Worm (Caenorhabditis elegans) whole organism, late embryonic: ENCODE measurements around the gene mcat-1.
A peak's percentile ranks its signal among the peaks of the same experiment; 100 is the strongest.

Experiments used
- C08G9.2 ChIP-seq: sonication (generic microtip); optimal IDR thresholded peaks from 2 replicates; lab custom pipeline; 2016; ENCODE audit warnings: mild to moderate bottlenecking, missing genetic modification characterization, moderate library complexity, missing compliant biosample characterization
- T23F11.4 ChIP-seq: fragments of 200-800 bp; sonication (Bioruptor generic); optimal IDR thresholded peaks from 2 replicates; lab custom pipeline; 2018; ENCODE audit warnings: mild to moderate bottlenecking, missing genetic modification characterization, missing compliant biosample characterization
- ama-1 ChIP-seq: fragments of 150-350 bp; optimal IDR thresholded peaks from 2 replicates; lab custom pipeline; 2014
- ceh-14 ChIP-seq: sonication (generic microtip); optimal IDR thresholded peaks from 2 replicates; lab custom pipeline; 2016; ENCODE audit warnings: missing genotype, missing genetic modification characterization, missing compliant biosample characterization
- ceh-30 ChIP-seq: fragments of 150-350 bp; optimal IDR thresholded peaks from 2 replicates; lab custom pipeline; 2014; ENCODE audit warnings: missing biosample characterization, missing genetic modification characterization
- ceh-48 ChIP-seq: sonication (generic microtip); optimal IDR thresholded peaks from 2 replicates; lab custom pipeline; 2016; ENCODE audit warnings: missing genetic modification characterization, inconsistent platforms, missing compliant biosample characterization
- ceh-6 ChIP-seq: fragments of 200-800 bp; sonication (Bioruptor generic); optimal IDR thresholded peaks from 2 replicates; lab custom pipeline; 2018; ENCODE audit warnings: mild to moderate bottlenecking, missing genetic modification characterization, missing compliant biosample characterization
- ceh-9 ChIP-seq: sonication (generic microtip); optimal IDR thresholded peaks from 2 replicates; lab custom pipeline; 2016; ENCODE audit warnings: mild to moderate bottlenecking, missing genetic modification characterization, inconsistent platforms, missing compliant biosample characterization
- elt-2 ChIP-seq: sonication (generic microtip); optimal IDR thresholded peaks from 2 replicates; lab custom pipeline; 2016; ENCODE audit warnings: missing genetic modification reagents, missing genetic modification characterization, missing compliant biosample characterization
- elt-4 ChIP-seq: sonication (generic microtip); optimal IDR thresholded peaks from 2 replicates; lab custom pipeline; 2016; ENCODE audit warnings: missing genetic modification characterization, missing compliant biosample characterization
- ets-4 ChIP-seq: sonication (generic microtip); optimal IDR thresholded peaks from 2 replicates; lab custom pipeline; 2016; ENCODE audit warnings: missing genetic modification characterization, missing compliant biosample characterization
- eyg-1 ChIP-seq: sonication (generic microtip); optimal IDR thresholded peaks from 2 replicates; lab custom pipeline; 2016; ENCODE audit warnings: missing genotype, missing genetic modification characterization, missing compliant biosample characterization
- fax-1 ChIP-seq: sonication (generic microtip); optimal IDR thresholded peaks from 2 replicates; lab custom pipeline; 2016; ENCODE audit warnings: missing genotype, missing genetic modification characterization, missing compliant biosample characterization
- fkh-10 ChIP-seq: fragments of 150-350 bp; optimal IDR thresholded peaks from 2 replicates; lab custom pipeline; 2014; ENCODE audit warnings: missing biosample characterization, missing genetic modification reagents, missing genetic modification characterization
- fkh-6 ChIP-seq: sonication (generic microtip); optimal IDR thresholded peaks from 2 replicates; lab custom pipeline; 2016; ENCODE audit warnings: missing genetic modification characterization, missing compliant biosample characterization
- hlh-30 ChIP-seq: sonication (generic microtip); optimal IDR thresholded peaks from 2 replicates; lab custom pipeline; 2017; ENCODE audit warnings: antibody characterized with exemption, missing genetic modification characterization, missing compliant biosample characterization; ENCODE audit not compliant: insufficient read depth
- hlh-6 ChIP-seq: sonication (generic microtip); optimal IDR thresholded peaks from 2 replicates; lab custom pipeline; 2016; ENCODE audit warnings: missing genotype, missing genetic modification characterization, missing compliant biosample characterization
- hlh-8 ChIP-seq: sonication (generic microtip); optimal IDR thresholded peaks from 2 replicates; lab custom pipeline; 2016; ENCODE audit warnings: missing genotype, missing genetic modification characterization, missing compliant biosample characterization
- lim-6 ChIP-seq: sonication (generic microtip); optimal IDR thresholded peaks from 2 replicates; lab custom pipeline; 2016; ENCODE audit warnings: missing genetic modification characterization, missing compliant biosample characterization
- odd-2 ChIP-seq: sonication (generic microtip); optimal IDR thresholded peaks from 2 replicates; lab custom pipeline; 2017; ENCODE audit warnings: antibody characterized with exemption, mild to moderate bottlenecking, missing genetic modification characterization, missing compliant biosample characterization
- pag-3 ChIP-seq: sonication (generic microtip); optimal IDR thresholded peaks from 2 replicates; lab custom pipeline; 2016; ENCODE audit warnings: missing compliant biosample characterization, missing genetic modification characterization, borderline replicate concordance
- pat-9 ChIP-seq: fragments of 200-800 bp; sonication (Bioruptor generic); optimal IDR thresholded peaks from 2 replicates; lab custom pipeline; 2018; ENCODE audit warnings: mild to moderate bottlenecking, missing genetic modification characterization, moderate library complexity, missing compliant biosample characterization
- pha-2 ChIP-seq: sonication (generic microtip); optimal IDR thresholded peaks from 2 replicates; lab custom pipeline; 2017; ENCODE audit warnings: mild to moderate bottlenecking, missing genetic modification characterization, missing compliant biosample characterization
- pha-4 ChIP-seq: fragments of 150-350 bp; optimal IDR thresholded peaks from 2 replicates; lab custom pipeline; 2018; ENCODE audit warnings: missing biosample characterization, missing genetic modification reagents, missing genetic modification characterization
- ref-2 ChIP-seq: sonication (generic microtip); optimal IDR thresholded peaks from 2 replicates; lab custom pipeline; 2016; ENCODE audit warnings: missing genetic modification characterization, missing compliant biosample characterization
- rnt-1 ChIP-seq: sonication (generic microtip); optimal IDR thresholded peaks from 2 replicates; lab custom pipeline; 2016; ENCODE audit warnings: missing genetic modification characterization, missing compliant biosample characterization
- sox-2 ChIP-seq: fragments of 200-800 bp; sonication (Bioruptor generic); IDR thresholded peaks from 2 replicates; pipeline ENCODE4 v1.3.6; 2022; ENCODE audit warnings: missing genetic modification reagents, missing genetic modification characterization, missing compliant biosample characterization
- sox-4 ChIP-seq: sonication (generic microtip); optimal IDR thresholded peaks from 2 replicates; lab custom pipeline; 2017; ENCODE audit warnings: mild to moderate bottlenecking, missing genetic modification characterization, inconsistent platforms, missing compliant biosample characterization
- syd-9 ChIP-seq: sonication (generic microtip); optimal IDR thresholded peaks from 2 replicates; lab custom pipeline; 2016; ENCODE audit warnings: mild to moderate bottlenecking, missing genetic modification characterization, moderate library complexity, missing compliant biosample characterization
- tbx-2 ChIP-seq: sonication (generic microtip); optimal IDR thresholded peaks from 2 replicates; lab custom pipeline; 2016; ENCODE audit warnings: missing genetic modification characterization, missing compliant biosample characterization
- tbx-7 ChIP-seq: sonication (generic microtip); optimal IDR thresholded peaks from 2 replicates; lab custom pipeline; 2016; ENCODE audit warnings: missing genotype, missing genetic modification characterization, missing compliant biosample characterization
- ttx-3 ChIP-seq: sonication (generic microtip); optimal IDR thresholded peaks from 2 replicates; lab custom pipeline; 2016; ENCODE audit warnings: missing genetic modification reagents, missing genetic modification characterization, missing compliant biosample characterization
- unc-3 ChIP-seq, 2 experiments: fragments of 200-800 bp in 1 of 2; sonication (Bioruptor generic) in 1 of 2; sonication (generic microtip) in 1 of 2; conservative IDR thresholded peaks in 1 of 2; optimal IDR thresholded peaks in 1 of 2; 2 replicates each; pipeline versions ENCODE4 v1.3.6 to Lab custom; 2016 to 2022; ENCODE audit warnings: missing compliant biosample characterization in 2 of 2, missing genetic modification characterization in 2 of 2, missing genetic modification reagents in 1 of 2
- unc-86 ChIP-seq: sonication (generic microtip); optimal IDR thresholded peaks from 2 replicates; lab custom pipeline; 2016; ENCODE audit warnings: missing genetic modification characterization, missing compliant biosample characterization

Gene mcat-1

DNA sequence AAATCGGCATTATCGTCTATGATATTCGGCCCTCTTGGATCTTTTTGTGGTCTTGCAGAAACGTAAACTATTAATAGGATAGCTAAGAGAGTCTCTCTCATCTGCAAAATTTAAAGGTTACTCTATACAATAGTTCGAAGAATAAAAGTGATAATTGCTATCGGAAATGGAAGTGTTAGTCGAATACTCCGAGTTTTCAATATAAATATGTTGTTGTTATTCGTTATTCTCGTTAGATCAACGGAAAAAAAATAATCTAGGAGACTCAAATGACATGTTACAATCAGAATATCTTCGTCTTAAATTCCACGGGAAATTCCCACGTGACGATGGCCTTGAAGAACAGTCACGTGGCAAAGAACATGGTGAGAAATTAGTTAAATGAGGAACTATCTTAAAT, 36.1 kb downstream of the mcat-1 start, which contains the start of gene tre-5:
TSS of gene tre-5 (minus strand) at position 101 of the 400 bp plus-strand sequence.
- TF ChIP-seq C08G9.2 (tag; lab: Kevin White, UChicago) (no peak), hlh-30 (tag; lab: Kevin White, UChicago) (peak; percentile 25)

DNA sequence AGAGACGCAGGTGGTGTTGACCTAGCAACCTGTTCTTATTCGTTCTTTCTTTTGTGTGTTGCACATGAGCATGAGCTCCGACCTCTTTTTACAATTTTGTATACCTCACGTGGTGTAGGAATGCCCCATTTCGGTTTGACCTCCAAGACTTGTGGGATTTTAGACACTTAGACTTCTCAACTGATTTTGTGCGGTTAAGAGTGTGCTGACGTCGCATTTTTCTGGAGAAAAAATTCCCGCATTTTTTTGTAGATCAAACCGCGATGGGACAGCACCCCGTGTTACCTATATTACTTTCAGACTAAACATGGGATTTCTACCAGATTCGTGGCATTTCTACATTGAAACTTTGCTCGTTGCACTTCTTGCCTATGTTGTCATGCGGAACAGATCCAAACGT, 40.0 kb downstream of the mcat-1 start, which contains the start of gene sptl-1:
TSS of gene sptl-1 (plus strand) at position 301 of the 400 bp plus-strand sequence.
- TF ChIP-seq hlh-6 (tag; lab: Kevin White, UChicago) (no peak), unc-3 (GFP tag; conservative IDR thresholded peaks at IDR 0.05; lab: Robert Waterston, UW) (no peak), unc-3 (tag; optimal IDR thresholded peaks at IDR 0.05; lab: Kevin White, UChicago) (no peak), ets-4 (no peak), unc-86 (tag; lab: Kevin White, UChicago) (no peak), pag-3 (tag; lab: Kevin White, UChicago) (no peak), pat-9 (tag; lab: Kevin White, UChicago) (no peak), ttx-3 (tag; lab: Kevin White, UChicago) (no peak), T23F11.4 (GFP tag; lab: Kevin White, UChicago) (no peak), hlh-8 (tag; lab: Kevin White, UChicago) (no peak), elt-4 (no peak), fkh-6 (tag; lab: Kevin White, UChicago) (no peak), syd-9 (tag; lab: Kevin White, UChicago) (no peak), ceh-14 (no peak), lim-6 (tag; lab: Kevin White, UChicago) (no peak), pha-2 (no peak), tbx-7 (tag; lab: Kevin White, UChicago) (no peak), sox-2 (GFP tag; lab: Robert Waterston, UW) (no peak), fkh-10 (no peak)

DNA sequence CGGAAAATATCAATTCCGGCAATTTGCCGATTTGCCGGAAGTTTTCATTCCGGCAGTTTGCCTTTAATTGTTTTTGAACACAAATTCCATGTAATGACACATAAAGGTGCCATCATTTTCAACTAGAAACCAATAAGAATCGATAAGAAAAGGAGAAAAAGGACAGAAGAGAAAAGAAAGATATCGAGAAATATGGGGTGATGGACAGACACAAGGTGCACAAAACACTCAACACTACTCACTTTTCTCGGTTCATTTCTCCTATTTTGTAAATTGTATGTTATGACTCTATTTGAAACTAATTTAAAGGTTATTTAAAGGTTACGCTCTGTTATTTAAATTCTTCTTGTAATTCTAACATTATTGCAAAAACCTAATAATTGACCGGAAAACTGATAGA, 40.5 kb downstream of the mcat-1 start:
- TF ChIP-seq ceh-9 = no peak
- TF ChIP-seq elt-2 (tag; lab: Kevin White, UChicago) = peak; percentile 4
- no peak for TF ChIP-seq pha-2
- TF ChIP-seq, all 69 proteins: peak for 1

DNA sequence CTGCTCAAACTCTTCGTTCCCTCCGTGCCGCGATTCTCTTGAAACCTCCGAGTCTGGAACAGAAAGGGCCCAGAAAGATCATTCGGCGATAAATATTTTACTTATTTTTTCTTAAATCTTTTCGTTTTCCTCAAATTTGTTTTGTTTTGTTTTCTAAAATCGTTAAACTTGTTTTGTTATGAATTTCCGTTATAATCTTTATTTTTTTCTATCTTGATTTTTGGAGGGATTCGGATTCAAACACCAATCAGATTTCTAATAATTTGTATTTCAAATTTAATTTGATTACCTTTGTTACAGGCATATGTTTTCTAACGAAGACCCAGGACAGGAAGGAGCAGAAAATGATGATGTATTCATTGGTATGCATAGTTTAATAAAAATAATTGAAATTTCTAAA, 44.0 kb downstream of the mcat-1 start, which contains the start of gene C23H3.5:
TSS of gene C23H3.5 (plus strand) at position 301 of the 400 bp plus-strand sequence.
- no peak for TF ChIP-seq rnt-1
- no peak for TF ChIP-seq pat-9 (tag; lab: Kevin White, UChicago)
- TF ChIP-seq pha-4 (tag; lab: Kevin White, UChicago) = no peak
- TF ChIP-seq hlh-30 (tag; lab: Kevin White, UChicago) = no peak
- TF ChIP-seq sox-4 (tag; lab: Kevin White, UChicago) = no peak
- no peak for TF ChIP-seq ama-1 (lab: Kevin White, UChicago)
- no peak for TF ChIP-seq tbx-2

DNA sequence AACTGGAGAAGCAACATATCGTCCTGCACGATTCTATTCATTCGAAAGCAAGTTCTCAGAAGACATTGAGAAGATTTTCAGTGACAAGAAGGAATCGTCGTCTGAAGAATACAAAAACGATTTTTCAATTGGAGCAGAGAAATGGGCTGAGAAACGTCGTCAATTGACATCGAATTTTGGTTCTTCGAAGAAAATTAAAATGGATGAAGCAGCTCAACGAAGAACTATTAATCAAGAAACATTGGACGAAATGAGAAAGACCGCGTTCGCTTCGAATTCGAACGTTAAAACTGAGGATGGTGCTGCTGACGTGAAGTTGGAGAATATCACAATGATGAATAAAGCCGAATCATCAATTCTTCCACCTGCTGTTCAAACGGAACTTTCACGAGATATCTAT, 45.2 kb downstream of the mcat-1 start, which contains the start of gene rpt-4:
TSS of gene rpt-4 (minus strand) at position 101 of the 400 bp plus-strand sequence.
- TF ChIP-seq eyg-1 (tag; lab: Kevin White, UChicago) = no peak
- TF ChIP-seq pha-4 (tag; lab: Kevin White, UChicago) = no peak
- TF ChIP-seq ceh-48 (tag; lab: Kevin White, UChicago) = no peak
- TF ChIP-seq ceh-30 (tag; lab: Kevin White, UChicago) = no peak
- no peak for TF ChIP-seq pat-9 (tag; lab: Kevin White, UChicago)
- TF ChIP-seq fax-1 = no peak
- no peak for TF ChIP-seq unc-3 (GFP tag; conservative IDR thresholded peaks at IDR 0.05; lab: Robert Waterston, UW)
- no peak for TF ChIP-seq unc-3 (tag; optimal IDR thresholded peaks at IDR 0.05; lab: Kevin White, UChicago)
- no peak for TF ChIP-seq lim-6 (tag; lab: Kevin White, UChicago)
- TF ChIP-seq odd-2 = no peak
- no peak for TF ChIP-seq elt-4
- TF ChIP-seq rnt-1 = no peak
- TF ChIP-seq ceh-6 (GFP tag; lab: Kevin White, UChicago) = no peak
- TF ChIP-seq C08G9.2 (tag; lab: Kevin White, UChicago) = no peak
- TF ChIP-seq ref-2 = no peak
- TF ChIP-seq pha-2 = no peak
